Fruit fly (Drosophila melanogaster): ENCODE measurements around the gene rdgB.
A peak's percentile ranks its signal among the peaks of the same experiment; 100 is the strongest.

Gene rdgB

DNA sequence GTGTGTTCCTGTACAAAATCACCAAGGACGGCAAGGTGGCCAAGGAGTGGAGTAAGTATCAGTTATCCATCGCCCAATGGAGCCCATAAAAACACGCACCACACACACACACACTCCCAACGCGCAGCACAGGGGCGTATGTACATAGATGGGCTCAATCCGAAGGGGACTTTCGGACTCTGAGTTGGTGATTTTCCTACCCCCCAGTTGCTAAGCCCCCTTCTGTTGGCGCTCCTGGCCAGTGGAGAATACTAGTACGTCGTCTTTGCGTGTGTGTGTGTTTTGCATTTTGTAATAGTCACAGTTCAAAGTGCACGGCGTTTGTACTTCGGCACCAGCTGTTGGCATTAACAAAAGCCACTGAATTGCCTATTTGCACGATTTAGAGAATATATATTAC, 22.5 kb upstream of the rdgB start (continued):
- TF ChIP-seq bigmax (GFP tag; optimal IDR thresholded peaks at IDR 0.05) (no peak), CG3838 (GFP tag; optimal IDR thresholded peaks at IDR 0.05) (peak; percentile 14), Rx (GFP tag; IDR thresholded peaks at IDR 0.05) (peak; percentile 83), Sin3A (optimal IDR thresholded peaks at IDR 0.05) (no peak), CG14441 (GFP tag; IDR thresholded peaks at IDR 0.05) (peak; percentile 80), pb (GFP tag; optimal IDR thresholded peaks at IDR 0.05) (no peak), CG8089 (GFP tag; optimal IDR thresholded peaks at IDR 0.05) (peak; percentile 58), CG42726 (GFP tag; IDR thresholded peaks at IDR 0.05; ENCODE audit: partially characterized antibody) (no peak), en (GFP tag; optimal IDR thresholded peaks at IDR 0.05) (no peak), Deaf1 (tag; optimal IDR thresholded peaks at IDR 0.05) (no peak), CG6791 (GFP tag; IDR thresholded peaks at IDR 0.05; ENCODE audit: partially characterized antibody) (no peak), CG17385 (GFP tag; optimal IDR thresholded peaks at IDR 0.05) (peak; percentile 76), CG12942 (GFP tag; optimal IDR thresholded peaks at IDR 0.05) (peak; percentile 61), pum (GFP tag; optimal IDR thresholded peaks at IDR 0.05) (peak; percentile 83), C15 (GFP tag; IDR thresholded peaks at IDR 0.05) (no peak), dimm (GFP tag; IDR thresholded peaks at IDR 0.05) (no peak; the same call in 1 of the 2 replicates), Spps (tag; optimal IDR thresholded peaks at IDR 0.05) (no peak), fu2 (GFP tag; optimal IDR thresholded peaks at IDR 0.05) (peak; percentile 66), Ets97D (GFP tag; optimal IDR thresholded peaks at IDR 0.05) (no peak), MTF-1 (GFP tag; optimal IDR thresholded peaks at IDR 0.05; ENCODE audit: borderline replicate concordance) (peak; percentile 75), zfh2 (GFP tag; optimal IDR thresholded peaks at IDR 0.05) (peak; percentile 86), CG3065 (GFP tag; optimal IDR thresholded peaks at IDR 0.05) (peak; percentile 46), sens (GFP tag) (peak; percentile 88), D (optimal IDR thresholded peaks at IDR 0.05) (no peak), D (GFP tag; optimal IDR thresholded peaks at IDR 0.05) (peak; percentile 45), sob (GFP tag; IDR thresholded peaks at IDR 0.05) (peak; percentile 85), sima (GFP tag; optimal IDR thresholded peaks at IDR 0.05) (no peak), CG1832 (GFP tag; optimal IDR thresholded peaks at IDR 0.05) (no peak), pho (GFP tag; optimal IDR thresholded peaks at IDR 0.05) (peak; percentile 48), CG13775 (GFP tag; optimal IDR thresholded peaks at IDR 0.05) (no peak), amos (GFP tag; IDR thresholded peaks at IDR 0.05; ENCODE audit: partially characterized antibody) (no peak), ash1 (GFP tag; optimal IDR thresholded peaks at IDR 0.05) (peak; percentile 78), Blimp-1 (GFP tag; optimal IDR thresholded peaks at IDR 0.05) (peak; percentile 64), CG8924 (tag; optimal IDR thresholded peaks at IDR 0.05) (peak; percentile 61), dysf (GFP tag; IDR thresholded peaks at IDR 0.05) (peak; percentile 86)

DNA sequence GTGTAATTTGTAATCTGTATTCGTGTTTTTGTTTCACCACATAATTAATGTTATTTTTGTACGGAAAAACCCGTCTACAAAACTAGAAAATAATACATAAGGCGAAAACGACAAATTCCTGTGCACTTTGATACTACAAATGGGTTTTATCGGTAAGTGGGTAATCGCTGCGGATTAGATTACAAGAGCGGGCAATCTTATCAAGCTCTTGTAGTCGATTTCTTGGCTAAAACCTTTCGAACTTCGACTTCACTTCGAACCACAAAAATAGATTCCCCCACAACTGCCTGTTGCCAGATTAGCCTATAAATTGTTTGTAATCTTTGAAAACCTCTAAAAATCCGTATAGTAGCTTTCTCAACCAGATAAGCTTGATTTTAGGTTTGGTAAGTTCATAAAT, 21.6 kb upstream of the rdgB start:
- TF ChIP-seq sd (tag; optimal IDR thresholded peaks at IDR 0.05) (no peak), mirr (GFP tag; optimal IDR thresholded peaks at IDR 0.05) (peak; percentile 26), sima (GFP tag; optimal IDR thresholded peaks at IDR 0.05) (no peak), Dll (GFP tag; IDR thresholded peaks at IDR 0.05; ENCODE audit: partially characterized antibody) (no peak), exex (tag; optimal IDR thresholded peaks at IDR 0.05) (peak; percentile 92), Hey (tag; optimal IDR thresholded peaks at IDR 0.05) (no peak), Vsx1 (GFP tag; optimal IDR thresholded peaks at IDR 0.05) (peak; percentile 63), grn (GFP tag; optimal IDR thresholded peaks at IDR 0.05) (peak; percentile 15), HLH3B (GFP tag; IDR thresholded peaks at IDR 0.05) (no peak), CG34376 (GFP tag; optimal IDR thresholded peaks at IDR 0.05) (peak; percentile 16), Sox100B (GFP tag; optimal IDR thresholded peaks at IDR 0.05) (no peak), CG2199 (GFP tag; IDR thresholded peaks at IDR 0.05) (no peak), ato (GFP tag; IDR thresholded peaks at IDR 0.05; ENCODE audit: partially characterized antibody) (no peak), GATAe (GFP tag; conservative IDR thresholded peaks at IDR 0.05) (peak; percentile 16; the same call in 1 of the 2 replicates), PHDP (tag; optimal IDR thresholded peaks at IDR 0.05) (no peak), Atf6 (GFP tag; IDR thresholded peaks at IDR 0.05) (no peak), CG30403 (GFP tag; optimal IDR thresholded peaks at IDR 0.05) (no peak), sug (tag; optimal IDR thresholded peaks at IDR 0.05) (peak; percentile 11), Opbp (GFP tag; IDR thresholded peaks at IDR 0.05; ENCODE audit: partially characterized antibody) (no peak)
